Worm (Caenorhabditis elegans) whole organism, late embryonic: ENCODE measurements around the gene F58H1.8.
A peak's percentile ranks its signal among the peaks of the same experiment; 100 is the strongest.

ENCODE experiments used
- C08G9.2 ChIP-seq: sonication (generic microtip); optimal IDR thresholded peaks from 2 replicates; lab custom pipeline; 2016; ENCODE audit warnings: mild to moderate bottlenecking, missing genetic modification characterization, moderate library complexity, missing compliant biosample characterization
- K02D7.2 ChIP-seq: sonication (generic microtip); optimal IDR thresholded peaks from 2 replicates; lab custom pipeline; 2017; ENCODE audit warnings: mild to moderate bottlenecking, missing genetic modification characterization, missing compliant biosample characterization
- K09A11.1 ChIP-seq: sonication (generic microtip); optimal IDR thresholded peaks from 2 replicates; lab custom pipeline; 2017; ENCODE audit warnings: antibody characterized with exemption, mild to moderate bottlenecking, missing genetic modification characterization, missing compliant biosample characterization; ENCODE audit not compliant: insufficient read depth
- ahr-1 ChIP-seq: sonication (generic microtip); optimal IDR thresholded peaks from 2 replicates; lab custom pipeline; 2016; ENCODE audit warnings: missing genetic modification characterization, missing compliant biosample characterization
- ceh-14 ChIP-seq: sonication (generic microtip); optimal IDR thresholded peaks from 2 replicates; lab custom pipeline; 2016; ENCODE audit warnings: missing genotype, missing genetic modification characterization, missing compliant biosample characterization
- ceh-18 ChIP-seq: sonication (generic microtip); optimal IDR thresholded peaks from 2 replicates; lab custom pipeline; 2016; ENCODE audit warnings: missing genetic modification characterization, missing compliant biosample characterization
- ceh-2 ChIP-seq: sonication (generic microtip); optimal IDR thresholded peaks from 2 replicates; lab custom pipeline; 2016; ENCODE audit warnings: missing genotype, missing genetic modification characterization, missing compliant biosample characterization
- ceh-30 ChIP-seq: fragments of 150-350 bp; optimal IDR thresholded peaks from 2 replicates; lab custom pipeline; 2014; ENCODE audit warnings: missing biosample characterization, missing genetic modification characterization
- ceh-31 ChIP-seq: sonication (generic microtip); optimal IDR thresholded peaks from 2 replicates; lab custom pipeline; 2016; ENCODE audit warnings: missing genetic modification characterization, missing compliant biosample characterization
- ceh-45 ChIP-seq: fragments of 200-800 bp; sonication (Bioruptor generic); IDR thresholded peaks from 2 replicates; pipeline ENCODE4 v1.3.6; 2022; ENCODE audit warnings: missing genetic modification reagents, missing genetic modification characterization, missing compliant biosample characterization
- ceh-48 ChIP-seq: sonication (generic microtip); optimal IDR thresholded peaks from 2 replicates; lab custom pipeline; 2016; ENCODE audit warnings: missing genetic modification characterization, inconsistent platforms, missing compliant biosample characterization
- ceh-6 ChIP-seq: fragments of 200-800 bp; sonication (Bioruptor generic); optimal IDR thresholded peaks from 2 replicates; lab custom pipeline; 2018; ENCODE audit warnings: mild to moderate bottlenecking, missing genetic modification characterization, missing compliant biosample characterization
- ceh-9 ChIP-seq: sonication (generic microtip); optimal IDR thresholded peaks from 2 replicates; lab custom pipeline; 2016; ENCODE audit warnings: mild to moderate bottlenecking, missing genetic modification characterization, inconsistent platforms, missing compliant biosample characterization
- che-1 ChIP-seq: sonication (generic microtip); optimal IDR thresholded peaks from 2 replicates; lab custom pipeline; 2016; ENCODE audit warnings: mild to moderate bottlenecking, missing genetic modification characterization, missing compliant biosample characterization
- dmd-4 ChIP-seq: sonication (generic microtip); optimal IDR thresholded peaks from 2 replicates; lab custom pipeline; 2016; ENCODE audit warnings: borderline replicate concordance, missing genetic modification characterization, missing compliant biosample characterization
- dve-1 ChIP-seq: sonication (generic microtip); optimal IDR thresholded peaks from 2 replicates; lab custom pipeline; 2017; ENCODE audit warnings: antibody characterized with exemption, mild to moderate bottlenecking, missing genetic modification characterization, missing compliant biosample characterization
- elt-4 ChIP-seq: sonication (generic microtip); optimal IDR thresholded peaks from 2 replicates; lab custom pipeline; 2016; ENCODE audit warnings: missing genetic modification characterization, missing compliant biosample characterization
- ets-4 ChIP-seq: sonication (generic microtip); optimal IDR thresholded peaks from 2 replicates; lab custom pipeline; 2016; ENCODE audit warnings: missing genetic modification characterization, missing compliant biosample characterization
- eyg-1 ChIP-seq: sonication (generic microtip); optimal IDR thresholded peaks from 2 replicates; lab custom pipeline; 2016; ENCODE audit warnings: missing genotype, missing genetic modification characterization, missing compliant biosample characterization
- fax-1 ChIP-seq: sonication (generic microtip); optimal IDR thresholded peaks from 2 replicates; lab custom pipeline; 2016; ENCODE audit warnings: missing genotype, missing genetic modification characterization, missing compliant biosample characterization
- fkh-10 ChIP-seq: fragments of 150-350 bp; optimal IDR thresholded peaks from 2 replicates; lab custom pipeline; 2014; ENCODE audit warnings: missing biosample characterization, missing genetic modification reagents, missing genetic modification characterization
- fkh-6 ChIP-seq: sonication (generic microtip); optimal IDR thresholded peaks from 2 replicates; lab custom pipeline; 2016; ENCODE audit warnings: missing genetic modification characterization, missing compliant biosample characterization
- gmeb-2 ChIP-seq: sonication (generic microtip); optimal IDR thresholded peaks from 2 replicates; lab custom pipeline; 2016; ENCODE audit warnings: missing genetic modification characterization, inconsistent platforms, missing compliant biosample characterization
- hlh-13 ChIP-seq: fragments of 200-800 bp; sonication (Bioruptor generic); optimal IDR thresholded peaks from 2 replicates; lab custom pipeline; 2018; ENCODE audit warnings: mild to moderate bottlenecking, missing genetic modification characterization, missing compliant biosample characterization
- hlh-15 ChIP-seq: sonication (generic microtip); optimal IDR thresholded peaks from 2 replicates; lab custom pipeline; 2016; ENCODE audit warnings: missing genetic modification characterization, missing compliant biosample characterization
- hlh-6 ChIP-seq: sonication (generic microtip); optimal IDR thresholded peaks from 2 replicates; lab custom pipeline; 2016; ENCODE audit warnings: missing genotype, missing genetic modification characterization, missing compliant biosample characterization
- hlh-8 ChIP-seq: sonication (generic microtip); optimal IDR thresholded peaks from 2 replicates; lab custom pipeline; 2016; ENCODE audit warnings: missing genotype, missing genetic modification characterization, missing compliant biosample characterization
- lim-6 ChIP-seq: sonication (generic microtip); optimal IDR thresholded peaks from 2 replicates; lab custom pipeline; 2016; ENCODE audit warnings: missing genetic modification characterization, missing compliant biosample characterization
- lin-11 ChIP-seq: fragments of 200-800 bp; sonication (Bioruptor generic); optimal IDR thresholded peaks from 2 replicates; lab custom pipeline; 2018; ENCODE audit warnings: mild to moderate bottlenecking, missing genetic modification characterization, missing compliant biosample characterization
- madf-2 ChIP-seq: sonication (generic microtip); optimal IDR thresholded peaks from 2 replicates; lab custom pipeline; 2017; ENCODE audit warnings: missing genetic modification characterization, missing compliant biosample characterization
- mec-3 ChIP-seq: sonication (generic microtip); optimal IDR thresholded peaks from 2 replicates; lab custom pipeline; 2016; ENCODE audit warnings: borderline replicate concordance, missing genetic modification characterization, missing compliant biosample characterization
- nfya-1 ChIP-seq: sonication (generic microtip); optimal IDR thresholded peaks from 2 replicates; lab custom pipeline; 2017; ENCODE audit warnings: missing genetic modification characterization, mild to moderate bottlenecking, missing compliant biosample characterization, antibody characterized with exemption, moderate library complexity
- nhr-232 ChIP-seq: sonication (generic microtip); optimal IDR thresholded peaks from 2 replicates; lab custom pipeline; 2016; ENCODE audit warnings: missing genetic modification characterization, missing compliant biosample characterization
- npax-4 ChIP-seq: sonication (generic microtip); optimal IDR thresholded peaks from 2 replicates; lab custom pipeline; 2016; ENCODE audit warnings: missing genetic modification characterization, missing compliant biosample characterization
- pat-9 ChIP-seq: fragments of 200-800 bp; sonication (Bioruptor generic); optimal IDR thresholded peaks from 2 replicates; lab custom pipeline; 2018; ENCODE audit warnings: mild to moderate bottlenecking, missing genetic modification characterization, moderate library complexity, missing compliant biosample characterization
- pha-2 ChIP-seq: sonication (generic microtip); optimal IDR thresholded peaks from 2 replicates; lab custom pipeline; 2017; ENCODE audit warnings: mild to moderate bottlenecking, missing genetic modification characterization, missing compliant biosample characterization
- pqm-1 ChIP-seq: sonication (generic microtip); optimal IDR thresholded peaks from 2 replicates; lab custom pipeline; 2016; ENCODE audit warnings: missing genetic modification characterization, missing compliant biosample characterization
- pros-1 ChIP-seq: fragments of 150-350 bp; optimal IDR thresholded peaks from 2 replicates; lab custom pipeline; 2014; ENCODE audit warnings: missing biosample characterization, missing genetic modification reagents, missing genetic modification characterization
- ref-2 ChIP-seq: sonication (generic microtip); optimal IDR thresholded peaks from 2 replicates; lab custom pipeline; 2016; ENCODE audit warnings: missing genetic modification characterization, missing compliant biosample characterization
- sdc-2 ChIP-seq: sonication (generic microtip); optimal IDR thresholded peaks from 2 replicates; lab custom pipeline; 2016; ENCODE audit warnings: missing genotype, missing genetic modification characterization, missing compliant biosample characterization
- tbx-2 ChIP-seq: sonication (generic microtip); optimal IDR thresholded peaks from 2 replicates; lab custom pipeline; 2016; ENCODE audit warnings: missing genetic modification characterization, missing compliant biosample characterization
- tbx-7 ChIP-seq: sonication (generic microtip); optimal IDR thresholded peaks from 2 replicates; lab custom pipeline; 2016; ENCODE audit warnings: missing genotype, missing genetic modification characterization, missing compliant biosample characterization
- unc-42 ChIP-seq: sonication (generic microtip); optimal IDR thresholded peaks from 2 replicates; lab custom pipeline; 2016; ENCODE audit warnings: missing genotype, missing genetic modification characterization, missing compliant biosample characterization
- unc-86 ChIP-seq: sonication (generic microtip); optimal IDR thresholded peaks from 2 replicates; lab custom pipeline; 2016; ENCODE audit warnings: missing genetic modification characterization, missing compliant biosample characterization
- zip-5 ChIP-seq: sonication (generic microtip); optimal IDR thresholded peaks from 2 replicates; lab custom pipeline; 2016; ENCODE audit warnings: missing genetic modification characterization, missing compliant biosample characterization
- ztf-16 ChIP-seq: sonication (generic microtip); optimal IDR thresholded peaks from 2 replicates; lab custom pipeline; 2017; ENCODE audit warnings: missing genetic modification characterization, missing compliant biosample characterization

The F58H1.8 gene

ce11 chrV:11933196-11934028 is 1.5 kb upstream of the F58H1.8 start, which contains the start of the genes aman-2 and F58H1.3 (continued):
- TF ChIP-seq ceh-6 (GFP tag; lab: Kevin White, UChicago) (no peak), fax-1 (peak; percentile 85), lim-6 (tag; lab: Kevin White, UChicago) (peak; percentile 7), elt-4 (tag; lab: Kevin White, UChicago) (no peak), sdc-2 (tag; lab: Kevin White, UChicago) (no peak), hlh-8 (tag; lab: Kevin White, UChicago) (peak; percentile 92), ceh-30 (tag; lab: Kevin White, UChicago) (no peak), tbx-7 (tag; lab: Kevin White, UChicago) (peak; percentile 82), zip-5 (tag; lab: Kevin White, UChicago) (peak; percentile 96), nhr-232 (tag; lab: Kevin White, UChicago) (no peak), madf-2 (tag; lab: Kevin White, UChicago) (no peak), npax-4 (no peak), ref-2 (tag; lab: Kevin White, UChicago) (peak; percentile 86), ceh-18 (tag; lab: Kevin White, UChicago) (peak; percentile 38), ceh-2 (tag; lab: Kevin White, UChicago) (peak; percentile 76), ceh-31 (tag; lab: Kevin White, UChicago) (peak; percentile 91), pha-2 (tag; lab: Kevin White, UChicago) (no peak), ztf-16 (tag; lab: Kevin White, UChicago) (peak; percentile 12), unc-86 (peak; percentile 77), ceh-45 (GFP tag; lab: Robert Waterston, UW) (no peak), hlh-13 (no peak), pqm-1 (peak; percentile 54), lin-11 (tag; lab: Kevin White, UChicago) (peak; percentile 28), hlh-6 (tag; lab: Kevin White, UChicago) (no peak), ets-4 (peak; percentile 81), C08G9.2 (tag; lab: Kevin White, UChicago) (peak; percentile 72)

ce11 chrV:11937710-11938109 is 2.8 kb downstream of the F58H1.8 start, which contains the start of gene gpla-1:
Gene gpla-1, minus strand, starts transcription at chrV:11937810.
- no peak for TF ChIP-seq elt-4 (tag; lab: Kevin White, UChicago)
- no peak for TF ChIP-seq tbx-2 (tag; lab: Kevin White, UChicago)
- TF ChIP-seq, all 69 proteins: peak for 0

- TF ChIP-seq ceh-48 (tag; lab: Kevin White, UChicago): no peak
- no peak for TF ChIP-seq pat-9
- no peak for TF ChIP-seq gmeb-2 (tag; lab: Kevin White, UChicago)
- TF ChIP-seq eyg-1 (tag; lab: Kevin White, UChicago): no peak
- TF ChIP-seq K02D7.2 (tag; lab: Kevin White, UChicago): no peak
- TF ChIP-seq fkh-10 (GFP tag; lab: Kevin White, UChicago): no peak
- no peak for TF ChIP-seq hlh-15 (tag; lab: Kevin White, UChicago)
- TF ChIP-seq ceh-9: no peak
- no peak for TF ChIP-seq ceh-30 (tag; lab: Kevin White, UChicago)
- TF ChIP-seq hlh-8 (tag; lab: Kevin White, UChicago): no peak
- TF ChIP-seq che-1 (tag; lab: Kevin White, UChicago): no peak
Observed at ce11 chrV:11940329-11940728, 5.4 kb downstream of the F58H1.8 start.

- no peak for TF ChIP-seq hlh-8 (tag; lab: Kevin White, UChicago)
- no peak for TF ChIP-seq ztf-16 (tag; lab: Kevin White, UChicago)
- TF ChIP-seq dmd-4 (tag; lab: Kevin White, UChicago): no peak
- no peak for TF ChIP-seq mec-3
- TF ChIP-seq dve-1 (tag; lab: Kevin White, UChicago): peak; percentile 7
- no peak for TF ChIP-seq ahr-1 (tag; lab: Kevin White, UChicago)
- TF ChIP-seq unc-42 (tag; lab: Kevin White, UChicago): no peak
- no peak for TF ChIP-seq ceh-14 (tag; lab: Kevin White, UChicago)
- TF ChIP-seq fkh-6: no peak
- no peak for TF ChIP-seq gmeb-2 (tag; lab: Kevin White, UChicago)
- no peak for TF ChIP-seq hlh-6 (tag; lab: Kevin White, UChicago)
- TF ChIP-seq nfya-1 (tag; lab: Kevin White, UChicago): no peak
- no peak for TF ChIP-seq ceh-30 (tag; lab: Kevin White, UChicago)
- no peak for TF ChIP-seq pros-1 (tag; lab: Kevin White, UChicago)
- no peak for TF ChIP-seq K09A11.1 (tag; lab: Kevin White, UChicago)
- TF ChIP-seq pqm-1: peak; percentile 34
- TF ChIP-seq ceh-48 (tag; lab: Kevin White, UChicago): no peak
Observed at ce11 chrV:11941664-11942063, 6.7 kb downstream of the F58H1.8 start.
